Fruit fly (Drosophila melanogaster) whole organism, pupa: ENCODE measurements around the gene Lsd-2.

Experiments used
- CG14655 ChIP-seq: fragments of 200-800 bp; sonication (Bioruptor generic); optimal IDR thresholded peaks from 3 replicates; lab custom pipeline; 2017; ENCODE audit warnings: mild to moderate bottlenecking, missing biosample characterization, missing genetic modification reagents, missing genetic modification characterization
- CG17806 ChIP-seq: fragments of 200-800 bp; sonication (Bioruptor generic); optimal IDR thresholded peaks from 2 replicates; lab custom pipeline; 2018; ENCODE audit warnings: missing biosample characterization, mild to moderate bottlenecking, missing genetic modification characterization, moderate library complexity
- CG34367 ChIP-seq: fragments of 200-800 bp; sonication (Bioruptor generic); optimal IDR thresholded peaks from 2 replicates; lab custom pipeline; 2018; ENCODE audit warnings: missing biosample characterization, mild to moderate bottlenecking, missing genetic modification characterization
- CG4496 ChIP-seq: fragments of 200-800 bp; sonication (Bioruptor generic); IDR thresholded peaks from 3 replicates; pipeline ENCODE4 v1.3.6; 2022; ENCODE audit warnings: missing biosample characterization, missing genetic modification characterization
- CG8159 ChIP-seq: fragments of 200-800 bp; sonication (Bioruptor generic); optimal IDR thresholded peaks from 3 replicates; lab custom pipeline; 2018; ENCODE audit warnings: missing biosample characterization, mild to moderate bottlenecking, missing genetic modification characterization, moderate library complexity
- EcR ChIP-seq: fragments of 200-800 bp; sonication (Bioruptor generic); optimal IDR thresholded peaks from 3 replicates; lab custom pipeline; 2019; ENCODE audit warnings: missing biosample characterization, missing genetic modification characterization, mild to moderate bottlenecking, moderate library complexity, missing genetic modification reagents
- Ets98B ChIP-seq: fragments of 200-800 bp; sonication (Bioruptor generic); IDR thresholded peaks from 2 replicates; pipeline ENCODE4 v1.3.6; 2022; ENCODE audit warnings: missing biosample characterization, missing genetic modification characterization
- Pif1A ChIP-seq: fragments of 200-800 bp; sonication (Bioruptor generic); optimal IDR thresholded peaks from 3 replicates; lab custom pipeline; 2016; ENCODE audit warnings: missing biosample characterization, missing genetic modification characterization
- Pif1B ChIP-seq: fragments of 200-800 bp; sonication (Bioruptor generic); optimal IDR thresholded peaks from 3 replicates; lab custom pipeline; 2016; ENCODE audit warnings: missing biosample characterization, missing genetic modification characterization
- Snoo ChIP-seq: fragments of 200-800 bp; sonication (Bioruptor generic); optimal IDR thresholded peaks from 3 replicates; lab custom pipeline; 2017; ENCODE audit warnings: missing biosample characterization, mild to moderate bottlenecking, missing genetic modification characterization, inconsistent platforms
- fd96Ca ChIP-seq: fragments of 200-800 bp; sonication (Bioruptor generic); IDR thresholded peaks from 3 replicates; pipeline ENCODE4 v1.3.6; 2022; ENCODE audit warnings: missing biosample characterization, missing genetic modification characterization
- gl ChIP-seq: fragments of 200-800 bp; sonication (Bioruptor generic); optimal IDR thresholded peaks from 2 replicates; lab custom pipeline; 2018; ENCODE audit warnings: missing biosample characterization, mild to moderate bottlenecking, missing genetic modification characterization
- rn ChIP-seq: fragments of 200-800 bp; sonication (Bioruptor generic); IDR thresholded peaks from 2 replicates; pipeline ENCODE4 v1.3.6; 2022; ENCODE audit warnings: missing biosample characterization, missing genetic modification characterization

DNA sequence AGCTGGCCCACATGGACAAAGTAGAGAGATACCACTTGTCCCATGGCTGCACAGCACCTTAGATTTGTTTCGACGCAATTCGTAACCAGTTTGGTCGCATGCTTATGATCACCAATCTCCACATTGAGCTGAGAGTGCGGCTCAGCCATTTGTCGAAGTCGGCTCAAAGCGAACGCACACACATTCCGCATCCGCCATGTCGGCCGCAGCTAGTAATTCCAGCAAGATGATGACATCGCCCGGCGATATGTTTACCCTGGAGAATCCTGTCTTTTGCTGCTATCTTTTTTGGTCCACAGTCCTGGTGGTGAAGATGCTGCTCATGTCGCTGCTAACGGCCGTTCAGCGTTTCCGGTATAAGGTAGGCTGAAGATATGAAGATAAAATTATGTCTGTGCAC, 6.7 kb upstream of the Lsd-2 start, which contains the start of gene CG33178:
- TF ChIP-seq gl (tag; lab: Kevin White, UChicago) (no peak), Ets98B (GFP tag; lab: Robert Waterston, UW) (no peak), CG34367 (tag; lab: Kevin White, UChicago) (no peak), Pif1A (no peak), rn (GFP tag; lab: Robert Waterston, UW) (no peak), Snoo (tag; lab: Kevin White, UChicago) (no peak), CG4496 (GFP tag; lab: Robert Waterston, UW) (0 out of 3 replicates have a peak, but pooled peaks have one; percentile 39), EcR (GFP tag; lab: Kevin White, UChicago) (no peak), CG17806 (tag; lab: Kevin White, UChicago) (no peak), CG14655 (GFP tag; lab: Kevin White, UChicago) (no peak), fd96Ca (GFP tag; lab: Robert Waterston, UW) (no peak), CG8159 (no peak), Pif1B (no peak)
